Worm (Caenorhabditis elegans): Measurements from ENCODE around the gene glb-14.

Gene glb-14

DNA sequence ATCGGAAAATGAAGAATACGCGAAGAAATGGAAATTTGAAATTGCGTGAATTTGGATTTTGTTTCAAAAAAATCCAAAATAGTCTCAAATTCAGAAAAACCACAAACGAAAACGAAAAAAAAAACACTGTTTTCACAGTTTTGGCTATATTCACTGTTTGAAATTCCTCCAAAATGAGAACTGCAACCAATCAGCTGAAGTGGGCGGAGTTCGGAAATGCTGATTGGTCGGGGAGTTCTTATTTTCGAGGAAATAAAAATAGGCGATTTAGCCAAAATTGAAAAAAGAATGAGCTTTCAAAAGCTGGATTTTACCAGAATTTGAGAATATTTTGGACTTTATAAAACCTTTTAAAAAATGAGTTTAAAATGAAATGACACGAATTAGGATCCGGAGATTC is at the start of gene glb-14:
TSS of gene glb-14 (minus strand) at position 97 of the 400 bp plus-strand sequence.
- no peak for TF ChIP-seq snpc-1.2 (GFP tag; IDR thresholded peaks at IDR 0.05)

ce11 chrV:15594573-15594972 is 49.8 kb upstream of the glb-14 start, which contains the start of gene fbxa-139:
Gene fbxa-139, minus strand, starts transcription at chrV:15594673.
- TF ChIP-seq tra-1 (GFP tag; IDR thresholded peaks at IDR 0.05) (no peak), madf-5 (GFP tag; IDR thresholded peaks at IDR 0.05) (no peak)

DNA sequence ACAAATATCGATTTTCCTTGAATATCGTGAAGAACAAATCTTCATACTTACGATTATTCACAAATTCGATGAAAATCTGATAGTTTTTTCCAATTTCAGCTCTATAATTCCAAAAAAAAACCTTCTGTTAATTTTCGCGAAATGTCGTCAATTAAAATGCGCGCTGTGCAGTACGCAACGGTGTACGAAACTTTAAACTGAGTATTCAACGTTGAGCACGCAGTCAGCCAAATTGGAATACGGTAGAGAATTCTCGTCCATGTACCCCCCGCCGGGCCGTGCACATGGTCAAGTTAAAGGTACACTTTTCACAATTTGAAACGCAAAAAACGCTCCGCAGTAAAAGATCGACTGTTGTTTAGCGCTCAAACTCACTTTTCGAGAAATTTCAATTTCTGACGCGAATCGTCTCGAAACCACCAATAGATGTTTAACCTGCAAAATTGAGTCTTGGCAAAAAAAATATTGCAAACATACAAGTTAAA is 45.4 kb upstream of the glb-14 start, which contains the start of gene F28F8.7:
TSS of gene F28F8.7 (minus strand) at position 435 of the 485 bp plus-strand sequence.
- TF ChIP-seq madf-9 (GFP tag; conservative IDR thresholded peaks at IDR 0.05) (peak; percentile 30; the same call in 1 of the 2 replicates), ceh-44 (GFP tag; IDR thresholded peaks at IDR 0.05) (peak; percentile 61; the same call in 1 of the 2 replicates), dpl-1 (GFP tag; optimal IDR thresholded peaks at IDR 0.05) (peak; percentile 57), zfp-2 (tag; optimal IDR thresholded peaks at IDR 0.05) (peak; percentile 63), mdl-1 (tag; optimal IDR thresholded peaks at IDR 0.05) (peak in 1 of 2 experiments; percentile 16), Y75B8A.6 (GFP tag; IDR thresholded peaks at IDR 0.05) (0 out of 2 replicates have a peak, but pooled peaks have one; percentile 14), nhr-102 (tag; optimal IDR thresholded peaks at IDR 0.05) (peak; percentile 79), nhr-28 (tag; optimal IDR thresholded peaks at IDR 0.05) (peak; percentile 55), tra-1 (GFP tag; IDR thresholded peaks at IDR 0.05) (peak; percentile 50; the same call in 1 of the 2 replicates), T26A8.4 (GFP tag; IDR thresholded peaks at IDR 0.05) (peak; percentile 85), hif-1 (tag; optimal IDR thresholded peaks at IDR 0.05) (peak in 1 of 2 experiments; percentile 17), unc-130 (GFP tag; optimal IDR thresholded peaks at IDR 0.05) (peak; percentile 74), hlh-30 (tag; optimal IDR thresholded peaks at IDR 0.05; ENCODE audit: insufficient read depth) (peak; percentile 26), zfp-3 (GFP tag; conservative IDR thresholded peaks at IDR 0.05) (peak; percentile 91), hlh-11 (tag; optimal IDR thresholded peaks at IDR 0.05) (peak; percentile 74), lin-38 (GFP tag; IDR thresholded peaks at IDR 0.05) (peak; percentile 92), hmg-1.1 (GFP tag; IDR thresholded peaks at IDR 0.05) (peak; percentile 58; the same call in 1 of the 2 replicates), mdt-29 (GFP tag; IDR thresholded peaks at IDR 0.05) (peak; percentile 82), vab-7 (GFP tag; IDR thresholded peaks at IDR 0.05) (0 out of 2 replicates have a peak, but pooled peaks have one; percentile 44), spr-3 (GFP tag; optimal IDR thresholded peaks at IDR 0.05) (peak; percentile 25), dve-1 (tag; optimal IDR thresholded peaks at IDR 0.05; ENCODE audit: insufficient read depth) (peak; percentile 74), ctbp-1 (GFP tag; IDR thresholded peaks at IDR 0.05) (peak; percentile 69; the same call in 1 of the 2 replicates), ZK337.2 (GFP tag; IDR thresholded peaks at IDR 0.05) (0 out of 2 replicates have a peak, but pooled peaks have one; percentile 28), F37D6.2 (tag; optimal IDR thresholded peaks at IDR 0.05) (peak; percentile 96), Y48G9A.11 (GFP tag; IDR thresholded peaks at IDR 0.05) (peak; percentile 86), dmd-6 (GFP tag; IDR thresholded peaks at IDR 0.05) (peak; percentile 87), aha-1 (tag) (peak; percentile 16), nhr-42 (GFP tag; IDR thresholded peaks at IDR 0.05) (peak; percentile 94), ceh-20 (GFP tag; IDR thresholded peaks at IDR 0.05) (peak; percentile 85), php-3 (GFP tag; IDR thresholded peaks at IDR 0.05) (peak; percentile 57; the same call in 1 of the 2 replicates), F10B5.3 (tag; optimal IDR thresholded peaks at IDR 0.05) (peak; percentile 12), dmd-9 (GFP tag; IDR thresholded peaks at IDR 0.05) (peak; percentile 88), D1046.2 (GFP tag; IDR thresholded peaks at IDR 0.05) (peak; percentile 93), spr-1 (tag; optimal IDR thresholded peaks at IDR 0.05) (peak; percentile 20), duxl-1 (tag; optimal IDR thresholded peaks at IDR 0.05; ENCODE audit: poor library complexity) (peak; percentile 43), lin-29 (GFP tag; IDR thresholded peaks at IDR 0.05) (peak; percentile 63; the same call in 1 of the 2 replicates), madf-5 (GFP tag; IDR thresholded peaks at IDR 0.05) (0 out of 4 replicates have a peak, but pooled peaks of 1 of the 2 experiments have one; percentile 42), mxl-3 (GFP tag; optimal IDR thresholded peaks at IDR 0.05) (peak; percentile 69), nhr-48 (tag; optimal IDR thresholded peaks at IDR 0.05) (peak; percentile 47), mes-2 (tag; optimal IDR thresholded peaks at IDR 0.05; ENCODE audit: poor library complexity, severe bottlenecking) (peak; percentile 89), rbr-2 (tag; optimal IDR thresholded peaks at IDR 0.05) (peak; percentile 85), nhr-11 (tag; optimal IDR thresholded peaks at IDR 0.05) (peak; percentile 2), lsy-2 (tag; optimal IDR thresholded peaks at IDR 0.05) (peak; percentile 85 to 95)
